Worm (Caenorhabditis elegans) whole organism, young adult: Measurements from ENCODE around the gene C02B4.3.
A peak's percentile ranks its signal among the peaks of the same experiment; 100 is the strongest.
"Not testable (repeated sequence)": the region's sequence is repeated elsewhere in the genome, so short reads cannot be mapped to it uniquely, and the experiment has no call there.

Experiments used
- B0035.1 ChIP-seq: sonication (generic microtip); optimal IDR thresholded peaks from 2 replicates; lab custom pipeline; 2016; ENCODE audit warnings: missing genetic modification characterization, mild to moderate bottlenecking, missing compliant biosample characterization, missing genotype, missing genetic modification reagents
- K11D2.4 ChIP-seq: fragments of 200-800 bp; sonication (Bioruptor generic); IDR thresholded peaks from 2 replicates; pipeline ENCODE4 v1.3.6; 2022; ENCODE audit warnings: missing genetic modification reagents, missing genetic modification characterization, missing compliant biosample characterization
- attf-3 ChIP-seq: fragments of 200-800 bp; sonication (Bioruptor generic); conservative IDR thresholded peaks from 2 replicates; pipeline ENCODE4 v1.3.6; 2022; ENCODE audit warnings: missing genetic modification reagents, missing genetic modification characterization, missing compliant biosample characterization
- attf-6 ChIP-seq: fragments of 200-800 bp; sonication (Bioruptor generic); IDR thresholded peaks from 2 replicates; pipeline ENCODE4 v1.3.6; 2022; ENCODE audit warnings: missing genetic modification reagents, missing genetic modification characterization, missing compliant biosample characterization
- cebp-2 ChIP-seq: fragments of 200-800 bp; sonication (Bioruptor generic); IDR thresholded peaks from 2 replicates; pipeline ENCODE4 v1.3.6; 2022; ENCODE audit warnings: missing genetic modification characterization, missing compliant biosample characterization
- hsf-1 ChIP-seq: fragments of 200-800 bp; sonication (Bioruptor generic); IDR thresholded peaks from 2 replicates; pipeline ENCODE4 v1.3.6; 2022; ENCODE audit warnings: missing genetic modification reagents, missing genetic modification characterization, missing compliant biosample characterization
- madf-3 ChIP-seq: fragments of 200-800 bp; sonication (Bioruptor generic); IDR thresholded peaks from 2 replicates; pipeline ENCODE4 v1.3.6; 2022; ENCODE audit warnings: missing genetic modification reagents, missing genetic modification characterization, missing compliant biosample characterization
- mcd-1 ChIP-seq: fragments of 200-800 bp; sonication (Bioruptor generic); IDR thresholded peaks from 2 replicates; pipeline ENCODE4 v1.3.6; 2022; ENCODE audit warnings: missing genetic modification reagents, missing genetic modification characterization, missing compliant biosample characterization
- ztf-25 ChIP-seq: fragments of 200-800 bp; sonication (Bioruptor generic); IDR thresholded peaks from 2 replicates; pipeline ENCODE4 v1.3.6; 2022; ENCODE audit warnings: missing genetic modification reagents, missing genetic modification characterization, missing compliant biosample characterization

C02B4.3 gene

ce11 chrX:12618447-12618846 is 41.2 kb downstream of the C02B4.3 start:
- no peak for TF ChIP-seq B0035.1 (tag; lab: Kevin White, UChicago)
- TF ChIP-seq K11D2.4 (GFP tag; lab: Robert Waterston, UW) = no peak
- TF ChIP-seq hsf-1 = 0 out of 2 replicates have a peak, but pooled peaks have one; percentile 47
- 0 out of 2 replicates have a peak, but pooled peaks have one; percentile 24 for TF ChIP-seq mcd-1
- 0 out of 2 replicates have a peak, but pooled peaks have one; percentile 63 for TF ChIP-seq madf-3
- TF ChIP-seq ztf-25 (GFP tag; lab: Robert Waterston, UW) = 0 out of 2 replicates have a peak, but pooled peaks have one; percentile 28

ce11 chrX:12613451-12613850 is 46.2 kb downstream of the C02B4.3 start, which contains the start of gene R09A8.1:
R09A8.1 (plus strand) TSS chrX:12613751.
- TF ChIP-seq attf-6, attf-3, cebp-2 (GFP tag; lab: Robert Waterston, UW): not testable (repeated sequence)
